Fruit fly (Drosophila melanogaster) Kc167 (cell line): ENCODE data around the gene CG31792.

Experiments
- insv ChIP-seq: fragments of >200 bp; optimal IDR thresholded peaks from 3 replicates; lab custom pipeline; 2018; ENCODE audit warnings: missing external identifiers
- psq ChIP-seq: fragments of >200 bp; optimal IDR thresholded peaks from 2 replicates; lab custom pipeline; 2017; ENCODE audit warnings: missing external identifiers

DNA sequence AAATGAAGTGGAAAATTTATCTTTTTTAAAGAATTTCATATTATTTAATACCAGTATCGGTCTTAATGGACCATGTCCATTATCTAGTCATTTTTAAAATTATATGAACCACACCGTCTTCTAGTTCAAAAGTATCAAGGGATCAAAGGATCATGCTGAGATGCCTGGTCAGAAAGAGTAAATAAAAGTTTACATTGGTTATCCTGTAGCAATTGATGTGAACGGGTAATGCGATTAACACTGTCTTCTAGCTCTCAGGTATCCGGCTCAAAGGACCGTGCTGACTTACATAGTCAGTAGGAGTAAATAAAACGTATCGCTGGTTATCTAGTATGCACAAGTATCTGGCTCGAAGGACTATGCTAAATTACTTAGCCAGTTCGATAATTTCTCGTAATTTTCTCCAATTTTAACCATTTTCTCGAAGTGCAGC, 21.9 kb downstream of the CG31792 start:
- TF ChIP-seq psq (lab: Kevin White, UChicago), result no peak
- TF ChIP-seq insv (lab: Kevin White, UChicago), result no peak
